Worm (Caenorhabditis elegans): Measurements from ENCODE around the gene C27H5.6.

DNA sequence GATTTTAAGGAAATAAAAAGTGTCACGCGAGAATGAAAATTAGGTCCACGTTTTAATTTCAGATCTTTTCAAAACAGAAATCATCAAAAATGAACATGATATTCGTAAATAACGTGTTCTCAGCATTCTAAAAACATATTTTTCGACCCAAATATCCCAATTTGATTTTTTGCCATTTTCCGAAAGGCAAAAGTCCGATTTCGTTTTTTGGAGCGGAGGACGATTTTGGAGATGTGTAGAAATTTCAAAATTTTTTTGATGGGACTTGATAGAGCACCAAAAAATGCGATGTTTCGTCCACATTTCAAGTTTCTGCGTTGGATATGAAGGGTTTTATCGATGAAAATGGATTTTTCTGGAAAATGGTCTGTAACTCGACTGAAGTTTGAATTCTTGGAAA, 43.7 kb upstream of the C27H5.6 start:
- TF ChIP-seq ceh-82 (tag; optimal IDR thresholded peaks at IDR 0.05) (no peak), jun-1 (tag; optimal IDR thresholded peaks at IDR 0.05) (no peak)

Data from whole organism, L4 larva.